Fruit fly (Drosophila melanogaster): ENCODE data around the gene CG31441.

CG31441 gene

DNA sequence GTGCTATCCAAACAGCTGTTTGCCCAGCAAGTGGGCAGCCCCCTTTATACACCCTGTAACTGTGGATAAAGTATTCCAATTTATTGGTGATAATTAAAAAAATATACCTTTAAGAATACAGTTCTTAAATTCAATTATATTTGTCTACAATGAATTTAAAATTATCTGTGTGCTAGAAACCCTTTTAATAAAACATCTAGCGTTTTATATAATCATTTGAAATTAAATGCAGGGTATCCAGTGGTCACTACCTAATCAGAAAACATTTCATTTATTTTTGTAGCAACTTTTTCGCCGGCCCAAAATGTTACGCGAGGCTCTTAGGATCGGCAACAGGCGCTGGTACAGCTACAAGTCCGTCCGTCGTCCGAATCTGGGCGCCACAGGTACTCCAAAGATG is 9.6 kb upstream of the CG31441 start, which contains the start of gene CG17726 (continued):
- TF ChIP-seq CG6813 (GFP tag; optimal IDR thresholded peaks at IDR 0.05) (peak; percentile 93), ham (GFP tag; IDR thresholded peaks at IDR 0.05) (peak; percentile 88; the same call in 1 of the 2 replicates), Atf-2 (GFP tag; optimal IDR thresholded peaks at IDR 0.05) (peak; percentile 91), Nf-YC (tag; optimal IDR thresholded peaks at IDR 0.05) (peak; percentile 79), ab (GFP tag; optimal IDR thresholded peaks at IDR 0.05) (peak; percentile 27), CG10543 (GFP tag; optimal IDR thresholded peaks at IDR 0.05) (peak; percentile 85), Jarid2 (GFP tag; optimal IDR thresholded peaks at IDR 0.05) (no peak), crc (GFP tag; optimal IDR thresholded peaks at IDR 0.05) (peak; percentile 77), mld (GFP tag; IDR thresholded peaks at IDR 0.05; ENCODE audit: partially characterized antibody) (no peak), prd (optimal IDR thresholded peaks at IDR 0.05) (no peak), prd (GFP tag; IDR thresholded peaks at IDR 0.05) (peak; percentile 99), dpn (GFP tag; optimal IDR thresholded peaks at IDR 0.05) (peak; percentile 91 to 97), z (GFP tag; IDR thresholded peaks at IDR 0.05) (peak; percentile 75; the same call in 1 of the 3 replicates), nmo (GFP tag; optimal IDR thresholded peaks at IDR 0.05) (peak; percentile 99), CG8089 (GFP tag; optimal IDR thresholded peaks at IDR 0.05) (peak; percentile 79), stc (GFP tag; IDR thresholded peaks at IDR 0.05) (peak; percentile 99), Ets65A (GFP tag) (peak; percentile 91), hth (optimal IDR thresholded peaks at IDR 0.05) (no peak), CG33557 (GFP tag; optimal IDR thresholded peaks at IDR 0.05) (peak; percentile 97), CG15514 (GFP tag; optimal IDR thresholded peaks at IDR 0.05) (peak; percentile 86), HmgZ (tag; optimal IDR thresholded peaks at IDR 0.05) (peak; percentile 97), CG1602 (GFP tag; optimal IDR thresholded peaks at IDR 0.05) (peak; percentile 98), dati (GFP tag; IDR thresholded peaks at IDR 0.05) (peak; percentile 94), cg (GFP tag; optimal IDR thresholded peaks at IDR 0.05) (no peak), CG17612 (GFP tag; IDR thresholded peaks at IDR 0.05) (peak; percentile 96), trh (GFP tag; optimal IDR thresholded peaks at IDR 0.05) (peak; percentile 91), zen2 (GFP tag; IDR thresholded peaks at IDR 0.05; ENCODE audit: partially characterized antibody) (no peak), Sry-β (GFP tag; optimal IDR thresholded peaks at IDR 0.05) (peak; percentile 39), CG43689 (GFP tag; IDR thresholded peaks at IDR 0.05) (peak; percentile 97), MESR4 (GFP tag; optimal IDR thresholded peaks at IDR 0.05) (peak; percentile 67), ssp (GFP tag; IDR thresholded peaks at IDR 0.05) (peak; percentile 93), CG16779 (GFP tag; IDR thresholded peaks at IDR 0.05) (peak; percentile 90), CG4707 (GFP tag; optimal IDR thresholded peaks at IDR 0.05) (peak; percentile 92), CG7839 (tag; optimal IDR thresholded peaks at IDR 0.05) (peak; percentile 99), inv (GFP tag; IDR thresholded peaks at IDR 0.05; ENCODE audit: partially characterized antibody) (no peak), Dll (GFP tag; IDR thresholded peaks at IDR 0.05; ENCODE audit: partially characterized antibody) (peak; percentile 32; the same call in 1 of the 4 replicates), nom (GFP tag; optimal IDR thresholded peaks at IDR 0.05) (peak; percentile 93), Awh (GFP tag; IDR thresholded peaks at IDR 0.05) (peak; percentile 99), CG9817 (tag; optimal IDR thresholded peaks at IDR 0.05) (peak; percentile 96), B-H2 (GFP tag; optimal IDR thresholded peaks at IDR 0.05) (peak; percentile 92), chinmo (GFP tag; IDR thresholded peaks at IDR 0.05; ENCODE audit: partially characterized antibody) (no peak), onecut (GFP tag; IDR thresholded peaks at IDR 0.05) (peak; percentile 95), ash1 (GFP tag; optimal IDR thresholded peaks at IDR 0.05) (peak; percentile 9), bcd (GFP tag; optimal IDR thresholded peaks at IDR 0.05) (peak; percentile 95), CG1529 (GFP tag; optimal IDR thresholded peaks at IDR 0.05) (peak; percentile 92), eve (GFP tag; optimal IDR thresholded peaks at IDR 0.05) (peak in 1 of 2 experiments; percentile 48), zfh1 (GFP tag; IDR thresholded peaks at IDR 0.05) (peak; percentile 98), trem (tag; optimal IDR thresholded peaks at IDR 0.05) (peak; percentile 99), NC2α (GFP tag; optimal IDR thresholded peaks at IDR 0.05) (peak; percentile 77), dm (GFP tag; optimal IDR thresholded peaks at IDR 0.05) (peak; percentile 79), Nf-YB (GFP tag; optimal IDR thresholded peaks at IDR 0.05) (peak; percentile 89)

Data from whole organism, embryonic.